Worm (Caenorhabditis elegans) whole organism, young adult: Measurements from ENCODE around the gene C04B4.6.

ENCODE experiments used
- B0336.3 ChIP-seq: fragments of 200-800 bp; sonication (Bioruptor generic); IDR thresholded peaks from 2 replicates; pipeline ENCODE4 v1.3.6; 2022; ENCODE audit warnings: missing genetic modification characterization, missing compliant biosample characterization
- F23B12.7 ChIP-seq: sonication (generic microtip); optimal IDR thresholded peaks from 2 replicates; lab custom pipeline; 2017; ENCODE audit warnings: missing genetic modification characterization, mild to moderate bottlenecking, missing compliant biosample characterization, antibody characterized with exemption, moderate library complexity; ENCODE audit not compliant: insufficient read depth
- F52B5.7 ChIP-seq: sonication (generic microtip); optimal IDR thresholded peaks from 2 replicates; lab custom pipeline; 2016; ENCODE audit warnings: mild to moderate bottlenecking, missing genetic modification characterization, missing compliant biosample characterization
- K11D2.4 ChIP-seq: fragments of 200-800 bp; sonication (Bioruptor generic); IDR thresholded peaks from 2 replicates; pipeline ENCODE4 v1.3.6; 2022; ENCODE audit warnings: missing genetic modification reagents, missing genetic modification characterization, missing compliant biosample characterization
- T26A5.8 ChIP-seq: sonication (generic microtip); optimal IDR thresholded peaks from 2 replicates; lab custom pipeline; 2016; ENCODE audit warnings: missing genetic modification characterization, missing compliant biosample characterization
- Y56A3A.18 ChIP-seq: fragments of 200-800 bp; sonication (Bioruptor generic); IDR thresholded peaks from 2 replicates; pipeline ENCODE4 v1.3.6; 2022; ENCODE audit warnings: missing genetic modification reagents, missing genetic modification characterization, missing compliant biosample characterization
- ama-1 ChIP-seq, 3 experiments: fragments of 150-350 bp in 1 of 3; sonication (generic microtip) in 2 of 3; optimal IDR thresholded peaks; 2 replicates each; lab custom pipeline; 2014 to 2018; ENCODE audit warnings: missing biosample characterization in 2 of 3, missing genetic modification characterization in 2 of 3, missing genetic modification reagents in 2 of 3
- cebp-1 ChIP-seq, 2 experiments: fragments of 200-800 bp in 1 of 2; sonication (Bioruptor generic) in 1 of 2; sonication (generic microtip) in 1 of 2; IDR thresholded peaks in 1 of 2; optimal IDR thresholded peaks in 1 of 2; 2 replicates each; pipeline versions ENCODE4 v1.3.6 to Lab custom; 2017 to 2022; ENCODE audit warnings: missing compliant biosample characterization in 2 of 2, missing genetic modification characterization in 2 of 2, mild to moderate bottlenecking in 1 of 2, missing genetic modification reagents in 1 of 2, moderate library complexity in 1 of 2
- hlh-26 ChIP-seq: fragments of 200-800 bp; sonication (Bioruptor generic); conservative IDR thresholded peaks from 2 replicates; pipeline ENCODE4 v1.3.6; 2022; ENCODE audit warnings: missing genetic modification reagents, missing genetic modification characterization, missing compliant biosample characterization
- hmg-20 ChIP-seq: fragments of 200-800 bp; sonication (Bioruptor generic); IDR thresholded peaks from 2 replicates; pipeline ENCODE4 v1.3.6; 2022; ENCODE audit warnings: missing genetic modification reagents, missing genetic modification characterization, missing compliant biosample characterization
- let-607 ChIP-seq, 2 experiments: fragments of 200-800 bp in 1 of 2; sonication (Bioruptor generic) in 1 of 2; sonication (generic microtip) in 1 of 2; optimal IDR thresholded peaks; 2 replicates each; lab custom pipeline; 2016 to 2018; ENCODE audit warnings: mild to moderate bottlenecking in 2 of 2, missing compliant biosample characterization in 2 of 2, missing genetic modification characterization in 2 of 2, moderate library complexity in 2 of 2, missing genotype in 1 of 2
- lir-1 ChIP-seq: fragments of 200-800 bp; sonication (Bioruptor generic); conservative IDR thresholded peaks from 2 replicates; pipeline ENCODE4 v1.3.6; 2022; ENCODE audit warnings: missing genetic modification reagents, missing genetic modification characterization, missing compliant biosample characterization
- madf-6 ChIP-seq: fragments of 200-800 bp; sonication (Bioruptor generic); IDR thresholded peaks from 2 replicates; pipeline ENCODE4 v1.3.6; 2022; ENCODE audit warnings: missing genetic modification reagents, missing genetic modification characterization, missing compliant biosample characterization
- mxl-1 ChIP-seq: sonication (generic microtip); optimal IDR thresholded peaks from 2 replicates; lab custom pipeline; 2016; ENCODE audit warnings: missing genetic modification characterization, missing compliant biosample characterization
- nfyb-1 ChIP-seq: fragments of 200-800 bp; sonication (Bioruptor generic); IDR thresholded peaks from 2 replicates; pipeline ENCODE4 v1.3.6; 2022; ENCODE audit warnings: missing genetic modification reagents, missing genetic modification characterization, missing compliant biosample characterization
- nhr-80 ChIP-seq: sonication (generic microtip); optimal IDR thresholded peaks from 2 replicates; lab custom pipeline; 2016; ENCODE audit warnings: missing genetic modification characterization, missing compliant biosample characterization
- nhr-90 ChIP-seq: sonication (generic microtip); optimal IDR thresholded peaks from 2 replicates; lab custom pipeline; 2016; ENCODE audit warnings: missing genotype, mild to moderate bottlenecking, missing genetic modification characterization, missing compliant biosample characterization
- rec-8 ChIP-seq, 2 experiments: sonication (generic microtip); optimal IDR thresholded peaks; 2 replicates each; lab custom pipeline; 2016; ENCODE audit warnings: mild to moderate bottlenecking in 2 of 2, missing genetic modification characterization in 2 of 2, missing genetic modification reagents in 2 of 2, missing genotype in 2 of 2, missing biosample characterization in 1 of 2, missing compliant biosample characterization in 1 of 2, moderate library complexity in 1 of 2
- repo-1 ChIP-seq: sonication (generic microtip); optimal IDR thresholded peaks from 2 replicates; lab custom pipeline; 2017; ENCODE audit warnings: mild to moderate bottlenecking, missing genetic modification characterization, missing compliant biosample characterization
- snpc-1.3 ChIP-seq: sonication (generic microtip); optimal IDR thresholded peaks from 2 replicates; lab custom pipeline; 2017; ENCODE audit warnings: missing genetic modification characterization, mild to moderate bottlenecking, missing compliant biosample characterization, antibody characterized with exemption, moderate library complexity, missing genotype, missing genetic modification reagents; ENCODE audit not compliant: insufficient read depth
- snpc-4 ChIP-seq, 5 experiments: fragments of 150-350 bp in 1 of 5; sonication (generic microtip) in 4 of 5; optimal IDR thresholded peaks; 2 replicates each; lab custom pipeline; 2014 to 2018; ENCODE audit warnings: missing genetic modification characterization in 5 of 5, missing biosample characterization in 3 of 5, antibody characterized with exemption in 2 of 5, mild to moderate bottlenecking in 2 of 5, missing compliant biosample characterization in 2 of 5, missing genotype in 2 of 5, moderate library complexity in 2 of 5, missing genetic modification reagents in 1 of 5
- unc-62 ChIP-seq: fragments of 150-350 bp; optimal IDR thresholded peaks from 2 replicates; lab custom pipeline; 2014; ENCODE audit warnings: missing biosample characterization, missing genetic modification reagents, missing genetic modification characterization
- ztf-25 ChIP-seq: fragments of 200-800 bp; sonication (Bioruptor generic); IDR thresholded peaks from 2 replicates; pipeline ENCODE4 v1.3.6; 2022; ENCODE audit warnings: missing genetic modification reagents, missing genetic modification characterization, missing compliant biosample characterization
- ztf-28 ChIP-seq: fragments of 200-800 bp; sonication (Bioruptor generic); IDR thresholded peaks from 2 replicates; pipeline ENCODE4 v1.3.6; 2022; ENCODE audit warnings: missing genetic modification reagents, missing genetic modification characterization, missing compliant biosample characterization

The C04B4.6 gene

DNA sequence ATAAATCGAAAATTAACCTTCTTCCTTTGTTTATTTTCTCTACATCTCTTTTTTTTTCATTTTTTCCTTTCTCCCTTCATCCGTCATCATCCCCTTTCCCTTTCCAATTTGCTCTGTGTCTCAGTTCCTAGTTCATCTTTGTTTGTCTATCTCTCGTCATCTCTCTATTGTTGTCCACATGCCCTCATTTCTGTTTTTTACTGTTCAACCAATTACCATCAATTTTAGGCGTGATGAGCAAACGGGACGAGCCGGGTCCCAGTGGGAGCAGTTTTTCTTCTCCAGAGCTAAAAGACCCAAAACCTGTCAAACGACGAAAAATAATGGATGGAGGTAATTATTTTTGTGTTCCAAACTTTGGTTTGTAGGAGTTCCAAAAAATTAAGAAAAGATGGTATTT is 40.1 kb downstream of the C04B4.6 start, which contains the start of gene C23H4.6:
Gene C23H4.6 (plus strand): TSS at position 219 of the 400 bp plus-strand sequence.
- TF ChIP-seq ztf-25 (GFP tag; lab: Robert Waterston, UW) (no peak), mxl-1 (tag; lab: Kevin White, UChicago) (no peak), K11D2.4 (GFP tag; lab: Robert Waterston, UW) (no peak), ztf-28 (GFP tag; lab: Robert Waterston, UW) (no peak), F23B12.7 (tag; lab: Kevin White, UChicago) (no peak), madf-6 (GFP tag; lab: Robert Waterston, UW) (no peak)

DNA sequence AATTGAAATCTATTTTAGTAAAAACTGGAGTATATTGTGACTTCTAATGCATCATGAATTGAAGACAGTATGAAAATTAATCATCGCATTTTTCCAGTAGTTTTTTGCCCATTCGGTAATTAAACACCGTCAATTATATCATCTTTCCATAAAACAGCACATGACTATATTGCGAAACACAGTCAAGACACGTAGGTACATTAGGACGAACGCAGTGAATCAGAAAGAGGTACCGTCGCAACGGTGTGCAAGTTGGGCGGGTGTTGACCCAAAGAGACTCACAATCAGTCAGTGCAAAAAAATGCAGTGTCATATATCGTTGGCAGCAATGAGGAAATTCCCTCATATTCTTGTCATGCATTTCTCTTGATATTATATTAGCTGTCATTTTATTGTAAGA is 41.1 kb downstream of the C04B4.6 start:
- TF ChIP-seq nhr-80 (tag; lab: Kevin White, UChicago) (peak; percentile 68), cebp-1 (GFP tag; IDR thresholded peaks at IDR 0.05; lab: Robert Waterston, UW) (peak; percentile 89), cebp-1 (tag; optimal IDR thresholded peaks at IDR 0.05; lab: Kevin White, UChicago) (peak; percentile 93), rec-8 (tag; optimal IDR thresholded peaks at IDR 0.05; lab: Kevin White, UChicago) (no peak), unc-62 (peak; percentile 30)
- TF ChIP-seq, all 124 proteins: peak for 3

DNA sequence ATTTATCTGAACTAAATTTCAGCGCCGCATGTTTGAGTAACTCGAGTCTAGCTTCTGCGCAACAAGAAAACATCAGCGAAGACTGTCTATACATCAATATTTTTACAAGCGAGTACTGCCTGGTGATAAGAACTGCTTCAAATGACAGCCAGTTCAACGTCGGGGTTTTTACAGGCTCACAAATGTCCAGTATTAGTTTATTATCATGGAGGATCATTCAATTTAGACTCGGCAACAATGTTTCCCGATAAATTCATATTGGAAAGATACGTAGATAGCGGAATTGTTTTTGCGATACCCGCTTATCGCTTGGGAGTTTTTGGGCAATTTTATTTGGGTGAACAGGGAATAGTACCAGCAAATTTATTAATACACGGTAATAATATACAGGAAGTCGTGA is 45.1 kb downstream of the C04B4.6 start:
- 0 out of 2 replicates have a peak, but pooled peaks have one; percentile 34 for TF ChIP-seq nfyb-1 (GFP tag; lab: Robert Waterston, UW)
- no peak for TF ChIP-seq nhr-90 (tag; lab: Kevin White, UChicago)
- TF ChIP-seq repo-1 (tag; lab: Kevin White, UChicago) = no peak
- TF ChIP-seq nhr-80 (tag; lab: Kevin White, UChicago) = peak; percentile 83
- TF ChIP-seq hlh-26 (GFP tag; lab: Robert Waterston, UW) = no peak
- peak in 1 of 2 experiments; percentile 10 for TF ChIP-seq let-607 (tag; optimal IDR thresholded peaks at IDR 0.05; lab: Kevin White, UChicago)

ce11 chrX:12229651-12230050 is 45.8 kb downstream of the C04B4.6 start, which contains the start of gene cest-7:
Gene cest-7 (plus strand): TSS chrX:12229951.
- TF ChIP-seq nhr-90 (tag; lab: Kevin White, UChicago) (no peak), T26A5.8 (no peak), lir-1 (no peak), ama-1 (optimal IDR thresholded peaks at IDR 0.05; lab: Kevin White, UChicago) (no peak), ama-1 (GFP tag; optimal IDR thresholded peaks at IDR 0.05; lab: Kevin White, UChicago) (no peak), snpc-1.3 (tag; lab: Kevin White, UChicago) (no peak), F52B5.7 (tag; lab: Kevin White, UChicago) (no peak), B0336.3 (GFP tag; lab: Robert Waterston, UW) (no peak)
- TF ChIP-seq, all 124 proteins: peak for 0

ce11 chrX:12227130-12227529 is 48.3 kb downstream of the C04B4.6 start:
- no peak for TF ChIP-seq snpc-4 (GFP tag; optimal IDR thresholded peaks at IDR 0.05; lab: Kevin White, UChicago)
- peak in 2 of 4 experiments; percentile 79 to 83 for TF ChIP-seq snpc-4 (tag; optimal IDR thresholded peaks at IDR 0.05; lab: Kevin White, UChicago)
- no peak for TF ChIP-seq Y56A3A.18 (GFP tag; lab: Robert Waterston, UW)

ce11 chrX:12225970-12226369 is 49.5 kb downstream of the C04B4.6 start, which contains the start of gene cest-9.1:
Gene cest-9.1 (plus strand): TSS chrX:12226182.
- TF ChIP-seq hmg-20 (GFP tag; lab: Robert Waterston, UW) (no peak), nhr-80 (tag; lab: Kevin White, UChicago) (peak; percentile 10)
